Worm (Caenorhabditis elegans) whole organism, L4 larva: Measurements from ENCODE around the gene nas-9.

Experiments used
- D1046.2 ChIP-seq: fragments of 200-800 bp; sonication (Bioruptor generic); IDR thresholded peaks from 2 replicates; pipeline ENCODE4 v1.3.6; 2022; ENCODE audit warnings: missing genetic modification characterization, missing compliant biosample characterization
- F26F4.8 ChIP-seq: fragments of 200-800 bp; sonication (Bioruptor generic); conservative IDR thresholded peaks from 2 replicates; pipeline ENCODE4 v1.3.6; 2022; ENCODE audit warnings: missing genetic modification characterization, missing compliant biosample characterization
- F37D6.2 ChIP-seq: sonication (generic microtip); optimal IDR thresholded peaks from 2 replicates; lab custom pipeline; 2016; ENCODE audit warnings: mild to moderate bottlenecking, missing genetic modification characterization, missing compliant biosample characterization
- F49E8.2 ChIP-seq: sonication (generic microtip); optimal IDR thresholded peaks from 2 replicates; lab custom pipeline; 2016; ENCODE audit warnings: missing compliant biosample characterization, mild to moderate bottlenecking, missing genetic modification characterization, borderline replicate concordance
- R02D3.7 ChIP-seq: fragments of 150-350 bp; sonication (generic microtip); optimal IDR thresholded peaks from 3 replicates; lab custom pipeline; 2014; ENCODE audit warnings: missing biosample characterization, missing genetic modification characterization
- T26A8.4 ChIP-seq: fragments of 200-800 bp; sonication (Bioruptor generic); IDR thresholded peaks from 2 replicates; pipeline ENCODE4 v1.3.6; 2022; ENCODE audit warnings: missing genetic modification characterization, missing compliant biosample characterization
- Y105C5A.15 ChIP-seq: fragments of 200-800 bp; sonication (Bioruptor generic); IDR thresholded peaks from 2 replicates; pipeline ENCODE4 v1.3.6; 2022; ENCODE audit warnings: missing genetic modification characterization, missing compliant biosample characterization
- Y5F2A.4 ChIP-seq: fragments of 200-800 bp; sonication (Bioruptor generic); optimal IDR thresholded peaks from 2 replicates; lab custom pipeline; 2018; ENCODE audit warnings: mild to moderate bottlenecking, missing genetic modification characterization, missing compliant biosample characterization
- Y75B8A.6 ChIP-seq: fragments of 200-800 bp; sonication (Bioruptor generic); IDR thresholded peaks from 2 replicates; pipeline ENCODE4 v1.3.6; 2022; ENCODE audit warnings: missing genetic modification reagents, missing genetic modification characterization, missing compliant biosample characterization
- aha-1 ChIP-seq: fragments of 150-350 bp; peaks from one replicate; lab custom pipeline; 2014; ENCODE audit warnings: missing biosample characterization, missing genetic modification characterization
- ama-1 ChIP-seq: fragments of 150-350 bp; optimal IDR thresholded peaks from 2 replicates; lab custom pipeline; 2014; ENCODE audit warnings: inconsistent platforms, mixed read lengths
- arid-1 ChIP-seq: fragments of 200-800 bp; sonication (Bioruptor generic); conservative IDR thresholded peaks from 2 replicates; pipeline ENCODE4 v1.3.6; 2022; ENCODE audit warnings: missing genetic modification reagents, missing genetic modification characterization, missing compliant biosample characterization
- attf-4 ChIP-seq: sonication (generic microtip); optimal IDR thresholded peaks from 3 replicates; lab custom pipeline; 2017; ENCODE audit warnings: missing biosample characterization, missing genetic modification characterization
- ceh-44 ChIP-seq: fragments of 200-800 bp; sonication (Bioruptor generic); IDR thresholded peaks from 2 replicates; pipeline ENCODE4 v1.3.6; 2022; ENCODE audit warnings: missing genetic modification reagents, missing genetic modification characterization, missing compliant biosample characterization
- ces-1 ChIP-seq: fragments of 150-350 bp; sonication (generic microtip); optimal IDR thresholded peaks from 4 replicates; lab custom pipeline; 2014; ENCODE audit warnings: missing biosample characterization, missing genetic modification reagents, missing genetic modification characterization
- cey-2 ChIP-seq: sonication (generic microtip); optimal IDR thresholded peaks from 3 replicates; lab custom pipeline; 2017; ENCODE audit warnings: missing genetic modification characterization, mild to moderate bottlenecking, missing compliant biosample characterization, antibody characterized with exemption, borderline replicate concordance; ENCODE audit not compliant: insufficient read depth
- daf-16 ChIP-seq, 3 experiments: sonication (generic microtip); optimal IDR thresholded peaks; 2 replicates each; lab custom pipeline; 2016 to 2017; ENCODE audit warnings: missing genetic modification characterization in 3 of 3, missing genetic modification reagents in 3 of 3, mild to moderate bottlenecking in 2 of 3, missing compliant biosample characterization in 2 of 3, missing biosample characterization in 1 of 3, moderate library complexity in 1 of 3
- daf-19 ChIP-seq: fragments of 200-800 bp; sonication (Bioruptor generic); conservative IDR thresholded peaks from 2 replicates; pipeline ENCODE4 v1.3.6; 2022; ENCODE audit warnings: missing genetic modification characterization, missing compliant biosample characterization
- daf-8 ChIP-seq: fragments of 200-800 bp; sonication (Bioruptor generic); IDR thresholded peaks from 2 replicates; pipeline ENCODE4 v1.3.6; 2022; ENCODE audit warnings: missing genetic modification characterization, missing compliant biosample characterization
- dmd-8 ChIP-seq: fragments of 200-800 bp; sonication (Bioruptor generic); IDR thresholded peaks from 2 replicates; pipeline ENCODE4 v1.3.6; 2022; ENCODE audit warnings: missing genetic modification characterization, missing compliant biosample characterization
- dpl-1 ChIP-seq: fragments of 150-350 bp; optimal IDR thresholded peaks from 2 replicates; lab custom pipeline; 2014; ENCODE audit warnings: missing biosample characterization, missing genetic modification reagents, missing genetic modification characterization
- dve-1 ChIP-seq: sonication (generic microtip); optimal IDR thresholded peaks from 2 replicates; lab custom pipeline; 2017; ENCODE audit warnings: antibody characterized with exemption, mild to moderate bottlenecking, missing genetic modification characterization, missing compliant biosample characterization; ENCODE audit not compliant: insufficient read depth
- egl-43 ChIP-seq: fragments of 200-800 bp; sonication (Bioruptor generic); IDR thresholded peaks from 2 replicates; pipeline ENCODE4 v1.3.6; 2022; ENCODE audit warnings: missing genetic modification reagents, missing genetic modification characterization, missing compliant biosample characterization
- hif-1 ChIP-seq, 2 experiments: sonication (generic microtip); optimal IDR thresholded peaks; 2 replicates each; lab custom pipeline; 2016 to 2017; ENCODE audit warnings: missing compliant biosample characterization in 2 of 2, missing genetic modification characterization in 2 of 2, missing genetic modification reagents in 2 of 2, missing genotype in 2 of 2, mild to moderate bottlenecking in 1 of 2
- hlh-11 ChIP-seq: fragments of 200-800 bp; sonication (Bioruptor generic); optimal IDR thresholded peaks from 2 replicates; lab custom pipeline; 2018; ENCODE audit warnings: mild to moderate bottlenecking, missing genetic modification characterization, missing compliant biosample characterization
- hlh-30 ChIP-seq: sonication (generic microtip); optimal IDR thresholded peaks from 2 replicates; lab custom pipeline; 2017; ENCODE audit warnings: antibody characterized with exemption, mild to moderate bottlenecking, missing genetic modification characterization, missing compliant biosample characterization; ENCODE audit not compliant: insufficient read depth
- mdt-29 ChIP-seq: fragments of 200-800 bp; sonication (Bioruptor generic); IDR thresholded peaks from 2 replicates; pipeline ENCODE4 v1.3.6; 2022; ENCODE audit warnings: missing genetic modification reagents, missing genetic modification characterization, missing compliant biosample characterization
- mxl-3 ChIP-seq: fragments of 200-800 bp; sonication (Bioruptor generic); optimal IDR thresholded peaks from 2 replicates; lab custom pipeline; 2018; ENCODE audit warnings: mild to moderate bottlenecking, missing genetic modification characterization, missing compliant biosample characterization
- nhr-10 ChIP-seq: fragments of 150-350 bp; optimal IDR thresholded peaks from 2 replicates; lab custom pipeline; 2014; ENCODE audit warnings: missing biosample characterization, missing genetic modification characterization
- nhr-102 ChIP-seq: sonication (generic microtip); optimal IDR thresholded peaks from 2 replicates; lab custom pipeline; 2016; ENCODE audit warnings: mild to moderate bottlenecking, missing genetic modification characterization, moderate library complexity, missing compliant biosample characterization
- nhr-237 ChIP-seq: sonication (generic microtip); optimal IDR thresholded peaks from 2 replicates; lab custom pipeline; 2017; ENCODE audit warnings: missing biosample characterization, missing genetic modification characterization
- nhr-28 ChIP-seq: fragments of 150-350 bp; optimal IDR thresholded peaks from 2 replicates; lab custom pipeline; 2014; ENCODE audit warnings: missing biosample characterization, missing genetic modification characterization
- nhr-48 ChIP-seq: sonication (generic microtip); optimal IDR thresholded peaks from 2 replicates; lab custom pipeline; 2016; ENCODE audit warnings: mild to moderate bottlenecking, missing genetic modification characterization, missing compliant biosample characterization
- nhr-6 ChIP-seq: fragments of 150-350 bp; optimal IDR thresholded peaks from 2 replicates; lab custom pipeline; 2014; ENCODE audit warnings: missing biosample characterization, missing genetic modification characterization
- nhr-76 ChIP-seq: fragments of 150-350 bp; optimal IDR thresholded peaks from 2 replicates; lab custom pipeline; 2014; ENCODE audit warnings: missing biosample characterization, missing genetic modification characterization
- nhr-77 ChIP-seq: fragments of 150-350 bp; optimal IDR thresholded peaks from 2 replicates; lab custom pipeline; 2014; ENCODE audit warnings: missing biosample characterization, missing genetic modification characterization
- pha-4 ChIP-seq, 2 experiments: fragments of 150-350 bp in 1 of 2; fragments of 200-800 bp in 1 of 2; sonication (Bioruptor generic) in 1 of 2; IDR thresholded peaks in 1 of 2; optimal IDR thresholded peaks in 1 of 2; 2 replicates each; pipeline versions ENCODE4 v1.3.6 to Lab custom; 2014 to 2022; ENCODE audit warnings: missing genetic modification characterization in 2 of 2, missing genetic modification reagents in 2 of 2, missing biosample characterization in 1 of 2, missing compliant biosample characterization in 1 of 2
- php-3 ChIP-seq: fragments of 200-800 bp; sonication (Bioruptor generic); IDR thresholded peaks from 2 replicates; pipeline ENCODE4 v1.3.6; 2022; ENCODE audit warnings: missing genetic modification reagents, missing genetic modification characterization, missing compliant biosample characterization
- snpc-1.2 ChIP-seq: fragments of 200-800 bp; sonication (Bioruptor generic); IDR thresholded peaks from 2 replicates; pipeline ENCODE4 v1.3.6; 2022; ENCODE audit warnings: missing genetic modification reagents, missing genetic modification characterization, missing compliant biosample characterization
- snpc-4 ChIP-seq: fragments of 150-350 bp; optimal IDR thresholded peaks from 2 replicates; lab custom pipeline; 2014; ENCODE audit warnings: missing biosample characterization, missing genetic modification characterization
- spr-1 ChIP-seq: sonication (generic microtip); optimal IDR thresholded peaks from 2 replicates; lab custom pipeline; 2016; ENCODE audit warnings: mild to moderate bottlenecking, missing genetic modification characterization, missing compliant biosample characterization
- spr-3 ChIP-seq: fragments of 200-800 bp; sonication (Bioruptor generic); optimal IDR thresholded peaks from 2 replicates; lab custom pipeline; 2018; ENCODE audit warnings: mild to moderate bottlenecking, missing genetic modification characterization, missing compliant biosample characterization
- unc-62 ChIP-seq, 3 experiments: fragments of 150-350 bp in 1 of 3; sonication (generic microtip); optimal IDR thresholded peaks in 2 of 3; peaks in 1 of 3; 1 replicate in 1 of 3; 2 replicates in 2 of 3; lab custom pipeline; 2014 to 2017; ENCODE audit warnings: missing biosample characterization in 3 of 3, missing genetic modification characterization in 3 of 3, missing genetic modification reagents in 3 of 3, missing genotype in 1 of 3
- zfp-3 ChIP-seq: fragments of 200-800 bp; sonication (Bioruptor generic); conservative IDR thresholded peaks from 2 replicates; pipeline ENCODE4 v1.3.6; 2022; ENCODE audit warnings: missing genetic modification reagents, missing genetic modification characterization, missing compliant biosample characterization
- zip-11 ChIP-seq: fragments of 200-800 bp; sonication (Bioruptor generic); IDR thresholded peaks from 2 replicates; pipeline ENCODE4 v1.3.6; 2022; ENCODE audit warnings: missing genetic modification characterization, missing compliant biosample characterization
- zip-2 ChIP-seq: fragments of 150-350 bp; optimal IDR thresholded peaks from 2 replicates; lab custom pipeline; 2014; ENCODE audit warnings: missing biosample characterization, missing genetic modification characterization
- ztf-7 ChIP-seq: fragments of 150-350 bp; optimal IDR thresholded peaks from 2 replicates; lab custom pipeline; 2014; ENCODE audit warnings: missing biosample characterization, missing genetic modification characterization

The nas-9 gene

ce11 chrV:4847424-4847823 lies 7.6 kb upstream of the nas-9 start, which contains the start of gene abhd-5.1:
abhd-5.1 (plus strand) TSS chrV:4847653.
- TF ChIP-seq Y5F2A.4 (GFP tag; lab: Kevin White, UChicago) (no peak), ces-1 (GFP tag; lab: Kevin White, UChicago) (no peak), F37D6.2 (tag; lab: Kevin White, UChicago) (no peak), spr-1 (tag; lab: Kevin White, UChicago) (no peak), F49E8.2 (tag; lab: Kevin White, UChicago) (no peak), dve-1 (tag; lab: Kevin White, UChicago) (peak; percentile 63), aha-1 (peak; percentile 67), nhr-237 (tag; lab: Kevin White, UChicago) (no peak), Y105C5A.15 (GFP tag; lab: Robert Waterston, UW) (no peak), nhr-102 (no peak), snpc-4 (tag; lab: Kevin White, UChicago) (no peak), dpl-1 (GFP tag; lab: Kevin White, UChicago) (no peak), nhr-10 (tag; lab: Kevin White, UChicago) (no peak), zip-11 (GFP tag; lab: Robert Waterston, UW) (no peak), php-3 (peak; percentile 54; the same call in 1 of the 2 replicates), D1046.2 (GFP tag; lab: Robert Waterston, UW) (no peak), F26F4.8 (GFP tag; lab: Robert Waterston, UW) (no peak), hif-1 (tag; optimal IDR thresholded peaks at IDR 0.05; lab: Kevin White, UChicago) (no peak), nhr-6 (tag; lab: Kevin White, UChicago) (peak; percentile 15), unc-62 (GFP tag; optimal IDR thresholded peaks at IDR 0.05 in 1 of 2; lab: Kevin White, UChicago) (no peak), unc-62 (tag; optimal IDR thresholded peaks at IDR 0.05; lab: Kevin White, UChicago) (no peak), zip-2 (no peak), daf-16 (GFP tag; optimal IDR thresholded peaks at IDR 0.05; lab: Kevin White, UChicago) (peak in 1 of 2 experiments; percentile 85), daf-16 (tag; optimal IDR thresholded peaks at IDR 0.05; lab: Kevin White, UChicago) (peak; percentile 88), mdt-29 (GFP tag; lab: Robert Waterston, UW) (no peak), hlh-30 (tag; lab: Kevin White, UChicago) (peak; percentile 77), cey-2 (no peak), daf-19 (GFP tag; lab: Robert Waterston, UW) (no peak), nhr-28 (tag; lab: Kevin White, UChicago) (peak; percentile 46), nhr-76 (tag; lab: Kevin White, UChicago) (no peak), T26A8.4 (no peak)

- TF ChIP-seq ama-1 (lab: Kevin White, UChicago): no peak
- TF ChIP-seq ces-1 (GFP tag; lab: Kevin White, UChicago): no peak
- TF ChIP-seq nhr-77: no peak
- no peak for TF ChIP-seq F37D6.2 (tag; lab: Kevin White, UChicago)
- no peak for TF ChIP-seq php-3
- TF ChIP-seq aha-1: peak; percentile 95
These were observed 6.7 kb upstream of the nas-9 start for ce11 chrV:4846507-4846906.

ce11 chrV:4844591-4844990 lies 4.8 kb upstream of the nas-9 start, which contains the start of gene abhd-5.2:
abhd-5.2 (plus strand) TSS chrV:4844685.
- TF ChIP-seq R02D3.7 (tag; lab: Kevin White, UChicago) (no peak), egl-43 (GFP tag; lab: Robert Waterston, UW) (no peak), ceh-44 (GFP tag; lab: Robert Waterston, UW) (no peak), aha-1 (no peak), nhr-48 (no peak), F26F4.8 (GFP tag; lab: Robert Waterston, UW) (no peak), hlh-11 (tag; lab: Kevin White, UChicago) (peak; percentile 72), attf-4 (tag; lab: Kevin White, UChicago) (no peak), hlh-30 (tag; lab: Kevin White, UChicago) (peak; percentile 99), dmd-8 (no peak), Y75B8A.6 (GFP tag; lab: Robert Waterston, UW) (no peak), mxl-3 (peak; percentile 53), cey-2 (no peak), ztf-7 (no peak), dpl-1 (GFP tag; lab: Kevin White, UChicago) (no peak), zfp-3 (GFP tag; lab: Robert Waterston, UW) (no peak), daf-8 (GFP tag; lab: Robert Waterston, UW) (no peak), D1046.2 (GFP tag; lab: Robert Waterston, UW) (no peak), arid-1 (no peak), pha-4 (GFP tag; IDR thresholded peaks at IDR 0.05; lab: Robert Waterston, UW) (no peak), pha-4 (tag; optimal IDR thresholded peaks at IDR 0.05; lab: Kevin White, UChicago) (no peak), snpc-1.2 (no peak), spr-3 (GFP tag; lab: Kevin White, UChicago) (no peak)
